Fruit fly (Drosophila melanogaster): ENCODE data around the gene eIF2Bepsilon.

DNA sequence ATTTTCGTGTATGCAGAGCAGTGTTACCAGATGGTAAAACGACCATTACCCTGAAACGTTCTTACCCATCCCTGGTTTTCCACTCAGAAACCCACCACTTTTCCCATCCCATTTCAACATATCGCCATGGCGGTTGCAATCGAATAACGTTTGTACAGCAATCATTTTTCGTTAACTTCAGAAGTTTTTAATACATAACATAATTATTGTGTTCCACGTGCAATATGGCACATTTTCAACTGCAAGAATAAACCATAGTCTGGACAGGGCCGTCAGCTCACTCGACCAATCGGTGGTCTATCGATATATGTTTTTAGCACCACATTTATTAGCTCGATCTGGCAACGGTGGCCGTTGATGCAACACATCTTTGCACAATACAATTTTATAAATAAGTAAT, 32.7 kb downstream of the eIF2Bepsilon start, which contains the start of the genes trr and mRpL16:
- TF ChIP-seq GATAd (GFP tag; optimal IDR thresholded peaks at IDR 0.05) (no peak), fru (GFP tag; optimal IDR thresholded peaks at IDR 0.05) (no peak), Sp1 (GFP tag; optimal IDR thresholded peaks at IDR 0.05) (peak; percentile 43), Dif (GFP tag; optimal IDR thresholded peaks at IDR 0.05; ENCODE audit: partially characterized antibody) (no peak), CrebA (GFP tag; optimal IDR thresholded peaks at IDR 0.05; ENCODE audit: borderline replicate concordance) (no peak), Hr83 (GFP tag; optimal IDR thresholded peaks at IDR 0.05; ENCODE audit: poor library complexity, severe bottlenecking) (no peak)

Measured in whole organism, wandering third instar larva.